Fruit fly (Drosophila melanogaster) whole organism, prepupa: ENCODE results near the gene CG31371.
A peak's percentile ranks its signal among the peaks of the same experiment; 100 is the strongest.

Experiments
- Blimp-1 ChIP-seq: fragments of 200-800 bp; sonication (Bioruptor generic); optimal IDR thresholded peaks from 3 replicates; lab custom pipeline; 2017; ENCODE audit warnings: missing biosample characterization, missing genetic modification characterization, mild to moderate bottlenecking, moderate library complexity, missing genetic modification reagents
- CG1621 ChIP-seq: fragments of 200-800 bp; sonication (Bioruptor generic); optimal IDR thresholded peaks from 3 replicates; lab custom pipeline; 2018; ENCODE audit warnings: missing biosample characterization, mild to moderate bottlenecking, missing genetic modification characterization
- CG16779 ChIP-seq: fragments of 200-800 bp; sonication (Bioruptor generic); optimal IDR thresholded peaks from 3 replicates; lab custom pipeline; 2017; ENCODE audit warnings: missing biosample characterization, mild to moderate bottlenecking, missing genetic modification characterization
- CG31627 ChIP-seq: fragments of 200-800 bp; sonication (Bioruptor generic); optimal IDR thresholded peaks from 3 replicates; lab custom pipeline; 2016; ENCODE audit warnings: missing biosample characterization, missing genetic modification characterization
- CG3919 ChIP-seq: fragments of 200-800 bp; sonication (Bioruptor generic); optimal IDR thresholded peaks from 3 replicates; lab custom pipeline; 2016; ENCODE audit warnings: missing biosample characterization, missing genetic modification characterization
- CG6163 ChIP-seq: fragments of 200-800 bp; sonication (Bioruptor generic); IDR thresholded peaks from 3 replicates; pipeline ENCODE4 v1.3.6; 2022; ENCODE audit warnings: missing biosample characterization, missing genetic modification characterization
- CG6276 ChIP-seq: fragments of 200-800 bp; sonication (Bioruptor generic); optimal IDR thresholded peaks from 2 replicates; lab custom pipeline; 2017; ENCODE audit warnings: missing biosample characterization, mild to moderate bottlenecking, missing genetic modification characterization
- CG6792 ChIP-seq: fragments of 200-800 bp; sonication (Bioruptor generic); optimal IDR thresholded peaks from 3 replicates; lab custom pipeline; 2016; ENCODE audit warnings: missing biosample characterization, missing genetic modification characterization
- CG6808 ChIP-seq: fragments of 200-800 bp; sonication (Bioruptor generic); optimal IDR thresholded peaks from 3 replicates; lab custom pipeline; 2017; ENCODE audit warnings: missing biosample characterization, missing genetic modification characterization, mild to moderate bottlenecking, moderate library complexity, missing genetic modification reagents
- CG6854 ChIP-seq: fragments of 200-800 bp; sonication (Bioruptor generic); optimal IDR thresholded peaks from 2 replicates; lab custom pipeline; 2017; ENCODE audit warnings: missing biosample characterization, mild to moderate bottlenecking, missing genetic modification characterization
- CG7368 ChIP-seq: fragments of 200-800 bp; sonication (Bioruptor generic); optimal IDR thresholded peaks from 3 replicates; lab custom pipeline; 2016; ENCODE audit warnings: missing biosample characterization, missing genetic modification characterization
- CG8319 ChIP-seq: fragments of 200-800 bp; sonication (Bioruptor generic); optimal IDR thresholded peaks from 3 replicates; lab custom pipeline; 2016; ENCODE audit warnings: missing biosample characterization, missing genetic modification characterization
- Eip78C ChIP-seq: fragments of 200-800 bp; sonication (Bioruptor generic); peaks from one replicate; lab custom pipeline; 2016; ENCODE audit warnings: missing biosample characterization, missing genetic modification characterization
- Hr38 ChIP-seq: sonication (Bioruptor generic); optimal IDR thresholded peaks from 2 replicates; lab custom pipeline; 2016; ENCODE audit warnings: missing biosample characterization, missing genetic modification characterization
- Met ChIP-seq: fragments of 200-800 bp; sonication (Bioruptor generic); optimal IDR thresholded peaks from 3 replicates; lab custom pipeline; 2016; ENCODE audit warnings: missing biosample characterization, missing genetic modification characterization
- Sox102F ChIP-seq: fragments of 200-800 bp; sonication (Bioruptor generic); optimal IDR thresholded peaks from 2 replicates; lab custom pipeline; 2016; ENCODE audit warnings: missing biosample characterization, mild to moderate bottlenecking, missing genetic modification characterization
- achi ChIP-seq: fragments of 200-800 bp; sonication (Bioruptor generic); optimal IDR thresholded peaks from 3 replicates; lab custom pipeline; 2016; ENCODE audit warnings: missing biosample characterization, missing genetic modification characterization
- cyc ChIP-seq: fragments of 200-800 bp; sonication (Bioruptor generic); optimal IDR thresholded peaks from 3 replicates; lab custom pipeline; 2016; ENCODE audit warnings: missing biosample characterization, missing genetic modification characterization
- esn ChIP-seq: fragments of 200-800 bp; sonication (Bioruptor generic); optimal IDR thresholded peaks from 2 replicates; lab custom pipeline; 2016; ENCODE audit warnings: missing biosample characterization, mild to moderate bottlenecking, missing genetic modification characterization, moderate library complexity
- fd85E ChIP-seq: fragments of 200-800 bp; sonication (Bioruptor generic); optimal IDR thresholded peaks from 3 replicates; lab custom pipeline; 2016; ENCODE audit warnings: missing biosample characterization, missing genetic modification characterization
- spab ChIP-seq: fragments of 200-800 bp; sonication (Bioruptor generic); optimal IDR thresholded peaks from 2 replicates; lab custom pipeline; 2017; ENCODE audit warnings: missing biosample characterization, mild to moderate bottlenecking, missing genetic modification characterization, missing genetic modification reagents
- svp ChIP-seq: fragments of 200-800 bp; sonication (Bioruptor generic); peaks from one replicate; lab custom pipeline; 2016; ENCODE audit warnings: missing biosample characterization, missing genetic modification characterization
- topi ChIP-seq: fragments of 200-800 bp; sonication (Bioruptor generic); optimal IDR thresholded peaks from 3 replicates; lab custom pipeline; 2016; ENCODE audit warnings: missing biosample characterization, missing genetic modification characterization

CG31371 gene

dm6 chr3R:30455817-30456544 lies 47.3 kb downstream of the CG31371 start, which contains the start of gene aralar1:
TSS of gene aralar1 (minus strand) at chr3R:30455867.
- no peak for TF ChIP-seq CG1621 (tag; lab: Kevin White, UChicago)
- no peak for TF ChIP-seq fd85E
- no peak for TF ChIP-seq achi (GFP tag; lab: Kevin White, UChicago)

dm6 chr3R:30454442-30454841 lies 48.9 kb downstream of the CG31371 start:
- TF ChIP-seq Blimp-1 (GFP tag; lab: Kevin White, UChicago) (no peak), topi (GFP tag; lab: Kevin White, UChicago) (peak; percentile 8), Eip78C (GFP tag; lab: Kevin White, UChicago) (peak; percentile 26), CG6808 (GFP tag; lab: Kevin White, UChicago) (no peak), CG16779 (tag; lab: Kevin White, UChicago) (no peak), CG6854 (GFP tag; lab: Kevin White, UChicago) (no peak), CG31627 (GFP tag; lab: Kevin White, UChicago) (peak; percentile 15), Met (GFP tag; lab: Kevin White, UChicago) (peak; percentile 52), Sox102F (GFP tag; lab: Kevin White, UChicago) (peak; percentile 1), esn (GFP tag; lab: Kevin White, UChicago) (peak; percentile 38), CG6792 (GFP tag; lab: Kevin White, UChicago) (peak; percentile 3), Hr38 (no peak), CG3919 (peak; percentile 8), svp (GFP tag; lab: Kevin White, UChicago) (peak; percentile 83), CG7368 (GFP tag; lab: Kevin White, UChicago) (no peak), CG6163 (GFP tag; lab: Robert Waterston, UW) (peak; percentile 32; the same call in 1 of the 3 replicates)
- TF ChIP-seq, all 60 proteins: peak for 10

dm6 chr3R:30453236-30453635 lies 50.1 kb downstream of the CG31371 start:
- TF ChIP-seq CG8319 (GFP tag; lab: Kevin White, UChicago) (no peak), CG31627 (GFP tag; lab: Kevin White, UChicago) (no peak), CG6276 (GFP tag; lab: Kevin White, UChicago) (no peak), CG6792 (GFP tag; lab: Kevin White, UChicago) (no peak), spab (no peak), CG6163 (GFP tag; lab: Robert Waterston, UW) (no peak), CG3919 (no peak), cyc (no peak)
